Worm (Caenorhabditis elegans): ENCODE data around the gene D1054.3.

DNA sequence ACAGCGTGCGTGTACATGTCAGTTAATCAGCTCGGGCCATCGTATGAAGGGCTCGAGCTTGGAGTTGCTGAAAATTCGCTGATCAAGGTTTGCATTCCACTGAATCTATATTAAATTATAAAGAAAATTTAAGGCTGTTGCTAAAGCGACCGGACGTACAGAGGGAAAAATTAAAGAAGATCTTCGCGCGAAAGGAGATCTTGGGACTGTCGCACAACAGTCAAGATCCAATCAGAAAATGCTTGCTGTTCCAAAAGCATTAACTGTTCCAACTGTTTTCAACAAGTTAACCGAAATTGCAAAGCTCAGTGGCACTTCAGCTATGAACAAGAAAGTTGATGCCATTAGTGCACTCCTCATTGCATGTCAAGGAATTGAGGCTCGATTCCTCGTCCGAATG, 43.1 kb downstream of the D1054.3 start:
- TF ChIP-seq blmp-1 (tag; optimal IDR thresholded peaks at IDR 0.05; ENCODE audit: insufficient read depth) (no peak), nhr-129 (tag; optimal IDR thresholded peaks at IDR 0.05) (no peak), ztf-11 (tag; optimal IDR thresholded peaks at IDR 0.05) (no peak), ztf-1 (GFP tag; conservative IDR thresholded peaks at IDR 0.05) (no peak), unc-39 (tag; optimal IDR thresholded peaks at IDR 0.05) (no peak)
